Fruit fly (Drosophila melanogaster) whole organism, pupa: Measurements from ENCODE around the gene CG16863.
A peak's percentile ranks its signal among the peaks of the same experiment; 100 is the strongest.

Experiments used
- CG10348 ChIP-seq: fragments of 200-800 bp; sonication (Bioruptor generic); IDR thresholded peaks from 2 replicates; pipeline ENCODE4 v1.3.6; 2022; ENCODE audit warnings: missing biosample characterization, missing genetic modification characterization
- CG12605 ChIP-seq: fragments of 200-800 bp; sonication (Bioruptor generic); IDR thresholded peaks from 2 replicates; pipeline ENCODE4 v1.3.6; 2022; ENCODE audit warnings: missing biosample characterization, missing genetic modification characterization
- CG13204 ChIP-seq: fragments of 200-800 bp; sonication (Bioruptor generic); optimal IDR thresholded peaks from 2 replicates; lab custom pipeline; 2018; ENCODE audit warnings: missing biosample characterization, mild to moderate bottlenecking, missing genetic modification characterization, moderate library complexity
- CG14655 ChIP-seq: fragments of 200-800 bp; sonication (Bioruptor generic); optimal IDR thresholded peaks from 3 replicates; lab custom pipeline; 2017; ENCODE audit warnings: mild to moderate bottlenecking, missing biosample characterization, missing genetic modification reagents, missing genetic modification characterization
- CG15710 ChIP-seq: fragments of 200-800 bp; sonication (Bioruptor generic); optimal IDR thresholded peaks from 2 replicates; lab custom pipeline; 2018; ENCODE audit warnings: missing biosample characterization, mild to moderate bottlenecking, missing genetic modification characterization, moderate library complexity
- CG17806 ChIP-seq: fragments of 200-800 bp; sonication (Bioruptor generic); optimal IDR thresholded peaks from 2 replicates; lab custom pipeline; 2018; ENCODE audit warnings: missing biosample characterization, mild to moderate bottlenecking, missing genetic modification characterization, moderate library complexity
- CG32121 ChIP-seq: fragments of 200-800 bp; sonication (Bioruptor generic); IDR thresholded peaks from 2 replicates; pipeline ENCODE4 v1.3.6; 2022; ENCODE audit warnings: missing biosample characterization, missing genetic modification characterization
- CG34367 ChIP-seq: fragments of 200-800 bp; sonication (Bioruptor generic); optimal IDR thresholded peaks from 2 replicates; lab custom pipeline; 2018; ENCODE audit warnings: missing biosample characterization, mild to moderate bottlenecking, missing genetic modification characterization
- CG4496 ChIP-seq: fragments of 200-800 bp; sonication (Bioruptor generic); IDR thresholded peaks from 3 replicates; pipeline ENCODE4 v1.3.6; 2022; ENCODE audit warnings: missing biosample characterization, missing genetic modification characterization
- CG8159 ChIP-seq: fragments of 200-800 bp; sonication (Bioruptor generic); optimal IDR thresholded peaks from 3 replicates; lab custom pipeline; 2018; ENCODE audit warnings: missing biosample characterization, mild to moderate bottlenecking, missing genetic modification characterization, moderate library complexity
- CG8301 ChIP-seq: fragments of 200-800 bp; sonication (Bioruptor generic); optimal IDR thresholded peaks from 2 replicates; lab custom pipeline; 2018; ENCODE audit warnings: missing biosample characterization, mild to moderate bottlenecking, missing genetic modification characterization
- CG9948 ChIP-seq: fragments of 200-800 bp; sonication (Bioruptor generic); optimal IDR thresholded peaks from 2 replicates; lab custom pipeline; 2018; ENCODE audit warnings: missing biosample characterization, mild to moderate bottlenecking, missing genetic modification characterization, moderate library complexity
- D1 ChIP-seq: fragments of 200-800 bp; sonication (Bioruptor generic); optimal IDR thresholded peaks from 2 replicates; lab custom pipeline; 2018; ENCODE audit warnings: missing biosample characterization, mild to moderate bottlenecking, missing genetic modification characterization, moderate library complexity
- EcR ChIP-seq: fragments of 200-800 bp; sonication (Bioruptor generic); optimal IDR thresholded peaks from 3 replicates; lab custom pipeline; 2019; ENCODE audit warnings: missing biosample characterization, missing genetic modification characterization, mild to moderate bottlenecking, moderate library complexity, missing genetic modification reagents
- Ets98B ChIP-seq: fragments of 200-800 bp; sonication (Bioruptor generic); IDR thresholded peaks from 2 replicates; pipeline ENCODE4 v1.3.6; 2022; ENCODE audit warnings: missing biosample characterization, missing genetic modification characterization
- Pif1A ChIP-seq: fragments of 200-800 bp; sonication (Bioruptor generic); optimal IDR thresholded peaks from 3 replicates; lab custom pipeline; 2016; ENCODE audit warnings: missing biosample characterization, missing genetic modification characterization
- Pif1B ChIP-seq: fragments of 200-800 bp; sonication (Bioruptor generic); optimal IDR thresholded peaks from 3 replicates; lab custom pipeline; 2016; ENCODE audit warnings: missing biosample characterization, missing genetic modification characterization
- Snoo ChIP-seq: fragments of 200-800 bp; sonication (Bioruptor generic); optimal IDR thresholded peaks from 3 replicates; lab custom pipeline; 2017; ENCODE audit warnings: missing biosample characterization, mild to moderate bottlenecking, missing genetic modification characterization, inconsistent platforms
- fd96Ca ChIP-seq: fragments of 200-800 bp; sonication (Bioruptor generic); IDR thresholded peaks from 3 replicates; pipeline ENCODE4 v1.3.6; 2022; ENCODE audit warnings: missing biosample characterization, missing genetic modification characterization
- gl ChIP-seq: fragments of 200-800 bp; sonication (Bioruptor generic); optimal IDR thresholded peaks from 2 replicates; lab custom pipeline; 2018; ENCODE audit warnings: missing biosample characterization, mild to moderate bottlenecking, missing genetic modification characterization
- rn ChIP-seq: fragments of 200-800 bp; sonication (Bioruptor generic); IDR thresholded peaks from 2 replicates; pipeline ENCODE4 v1.3.6; 2022; ENCODE audit warnings: missing biosample characterization, missing genetic modification characterization

CG16863 gene

dm6 chr2L:13790715-13791114, at the start of gene CG16863:
Gene CG16863 (plus strand): TSS chr2L:13790959.
- TF ChIP-seq gl (tag; lab: Kevin White, UChicago) (no peak), CG32121 (GFP tag; lab: Robert Waterston, UW) (no peak), CG9948 (no peak), CG14655 (no peak)

- TF ChIP-seq Pif1B (no peak), CG34367 (tag; lab: Kevin White, UChicago) (no peak), CG15710 (tag; lab: Kevin White, UChicago) (no peak), gl (tag; lab: Kevin White, UChicago) (no peak), CG9948 (no peak), EcR (GFP tag; lab: Kevin White, UChicago) (no peak), CG4496 (GFP tag; lab: Robert Waterston, UW) (no peak), CG12605 (GFP tag; lab: Robert Waterston, UW) (no peak), CG8301 (tag; lab: Kevin White, UChicago) (no peak), Ets98B (GFP tag; lab: Robert Waterston, UW) (no peak), rn (GFP tag; lab: Robert Waterston, UW) (no peak), CG32121 (GFP tag; lab: Robert Waterston, UW) (no peak), fd96Ca (GFP tag; lab: Robert Waterston, UW) (no peak)
Measured at dm6 chr2L:13746652-13747051, 44.1 kb upstream of the CG16863 start, which contains the start of gene TM9SF4. Gene TM9SF4 (plus strand): TSS chr2L:13746952.

- TF ChIP-seq fd96Ca (GFP tag; lab: Robert Waterston, UW) (no peak), Ets98B (GFP tag; lab: Robert Waterston, UW) (no peak), CG13204 (GFP tag; lab: Kevin White, UChicago) (no peak), CG8301 (tag; lab: Kevin White, UChicago) (no peak), CG9948 (no peak), CG4496 (GFP tag; lab: Robert Waterston, UW) (no peak)
Measured at dm6 chr2L:13763144-13763543, 27.6 kb upstream of the CG16863 start.

- no peak for TF ChIP-seq gl (tag; lab: Kevin White, UChicago)
- TF ChIP-seq CG9948, result no peak
- no peak for TF ChIP-seq Snoo (tag; lab: Kevin White, UChicago)
- TF ChIP-seq Pif1A (GFP tag; lab: Kevin White, UChicago), result no peak
- TF ChIP-seq CG32121 (GFP tag; lab: Robert Waterston, UW), result no peak
- no peak for TF ChIP-seq CG10348 (GFP tag; lab: Robert Waterston, UW)
- no peak for TF ChIP-seq Pif1B
- no peak for TF ChIP-seq EcR (GFP tag; lab: Kevin White, UChicago)
- TF ChIP-seq CG15710 (tag; lab: Kevin White, UChicago), result no peak
- TF ChIP-seq Ets98B (GFP tag; lab: Robert Waterston, UW), result no peak
- no peak for TF ChIP-seq CG8159 (tag; lab: Kevin White, UChicago)
- no peak for TF ChIP-seq CG14655
- TF ChIP-seq fd96Ca (GFP tag; lab: Robert Waterston, UW), result no peak
- TF ChIP-seq CG17806, result no peak
Measured at dm6 chr2L:13770884-13771283, 19.9 kb upstream of the CG16863 start.

- TF ChIP-seq rn (GFP tag; lab: Robert Waterston, UW) (no peak), gl (tag; lab: Kevin White, UChicago) (no peak), fd96Ca (GFP tag; lab: Robert Waterston, UW) (no peak), EcR (GFP tag; lab: Kevin White, UChicago) (no peak), CG8159 (tag; lab: Kevin White, UChicago) (no peak), CG9948 (no peak), Pif1B (no peak), CG13204 (GFP tag; lab: Kevin White, UChicago) (no peak), CG12605 (GFP tag; lab: Robert Waterston, UW) (no peak), CG17806 (no peak), Pif1A (GFP tag; lab: Kevin White, UChicago) (no peak), Snoo (tag; lab: Kevin White, UChicago) (no peak), CG14655 (no peak), CG32121 (GFP tag; lab: Robert Waterston, UW) (no peak), CG34367 (tag; lab: Kevin White, UChicago) (no peak), CG4496 (GFP tag; lab: Robert Waterston, UW) (no peak), CG8301 (tag; lab: Kevin White, UChicago) (no peak)
Measured at dm6 chr2L:13773697-13774096, 17.1 kb upstream of the CG16863 start, which contains the start of gene CG43376. Gene CG43376 (plus strand): TSS chr2L:13773997.

- TF ChIP-seq Pif1B (no peak), CG17806 (no peak), CG32121 (GFP tag; lab: Robert Waterston, UW) (no peak), D1 (tag; lab: Kevin White, UChicago) (no peak), CG34367 (tag; lab: Kevin White, UChicago) (no peak), fd96Ca (GFP tag; lab: Robert Waterston, UW) (no peak), Pif1A (GFP tag; lab: Kevin White, UChicago) (no peak), CG9948 (no peak), CG4496 (GFP tag; lab: Robert Waterston, UW) (0 out of 3 replicates have a peak, but pooled peaks have one; percentile 42), CG10348 (GFP tag; lab: Robert Waterston, UW) (no peak), CG15710 (tag; lab: Kevin White, UChicago) (no peak), rn (GFP tag; lab: Robert Waterston, UW) (no peak), Snoo (tag; lab: Kevin White, UChicago) (no peak), CG12605 (GFP tag; lab: Robert Waterston, UW) (no peak), CG13204 (GFP tag; lab: Kevin White, UChicago) (peak; percentile 66), EcR (GFP tag; lab: Kevin White, UChicago) (peak; percentile 85), Ets98B (GFP tag; lab: Robert Waterston, UW) (no peak)
Measured at dm6 chr2L:13776928-13777686, 13.7 kb upstream of the CG16863 start.
